Fruit fly (Drosophila melanogaster): ENCODE data around the gene CG34124.

CG34124 gene

dm6 chr2L:4955094-4955823 lies 3.0 kb upstream of the CG34124 start, which contains the start of the genes Jon25Bi and Marcal1:
Gene Jon25Bi, minus strand, starts transcription at chr2L:4955144.
Gene Marcal1, plus strand, starts transcription at chr2L:4955509.
- no peak for TF ChIP-seq CG31365 (tag; optimal IDR thresholded peaks at IDR 0.05)
- peak; percentile 61 for TF ChIP-seq Dp (GFP tag; optimal IDR thresholded peaks at IDR 0.05)
- TF ChIP-seq chinmo (GFP tag; IDR thresholded peaks at IDR 0.05; ENCODE audit: partially characterized antibody): 0 out of 4 replicates have a peak, but pooled peaks have one; percentile 35
- TF ChIP-seq kah (GFP tag; optimal IDR thresholded peaks at IDR 0.05): peak; percentile 50
- no peak for TF ChIP-seq prd (optimal IDR thresholded peaks at IDR 0.05)
- TF ChIP-seq prd (GFP tag; IDR thresholded peaks at IDR 0.05): no peak
- TF ChIP-seq CG17328 (GFP tag; IDR thresholded peaks at IDR 0.05): no peak
- no peak for TF ChIP-seq HmgD (GFP tag; optimal IDR thresholded peaks at IDR 0.05)
- no peak for TF ChIP-seq sna (GFP tag; IDR thresholded peaks at IDR 0.05; ENCODE audit: partially characterized antibody)
- TF ChIP-seq sens (GFP tag): no peak
- TF ChIP-seq CG7745 (tag; optimal IDR thresholded peaks at IDR 0.05): no peak
- no peak for TF ChIP-seq CG8765 (GFP tag; IDR thresholded peaks at IDR 0.05)
- TF ChIP-seq gfzf (GFP tag; optimal IDR thresholded peaks at IDR 0.05): peak; percentile 36
- TF ChIP-seq HHEX (GFP tag; optimal IDR thresholded peaks at IDR 0.05): no peak
- no peak for TF ChIP-seq CG8290 (GFP tag; optimal IDR thresholded peaks at IDR 0.05)
- no peak for TF ChIP-seq CG8290 (tag; optimal IDR thresholded peaks at IDR 0.05)
- peak; percentile 34 for TF ChIP-seq CTCF (GFP tag; optimal IDR thresholded peaks at IDR 0.05)
- no peak for TF ChIP-seq CG14965 (GFP tag; optimal IDR thresholded peaks at IDR 0.05; ENCODE audit: borderline replicate concordance)
- TF ChIP-seq ato (GFP tag; IDR thresholded peaks at IDR 0.05; ENCODE audit: partially characterized antibody): no peak
- no peak for TF ChIP-seq zen (tag; optimal IDR thresholded peaks at IDR 0.05)
- no peak for TF ChIP-seq CG12299 (tag; optimal IDR thresholded peaks at IDR 0.05)
- TF ChIP-seq MBD-R2 (GFP tag; IDR thresholded peaks at IDR 0.05): peak; percentile 80
- TF ChIP-seq eve (GFP tag; optimal IDR thresholded peaks at IDR 0.05): no peak
- TF ChIP-seq scrt (GFP tag; optimal IDR thresholded peaks at IDR 0.05): peak; percentile 75
- TF ChIP-seq kay (GFP tag; optimal IDR thresholded peaks at IDR 0.05): no peak
- TF ChIP-seq klu (GFP tag; IDR thresholded peaks at IDR 0.05): no peak
- no peak for TF ChIP-seq CG15269 (tag; optimal IDR thresholded peaks at IDR 0.05)
- TF ChIP-seq CG17802 (tag; optimal IDR thresholded peaks at IDR 0.05): no peak
- no peak for TF ChIP-seq CG3163 (GFP tag; optimal IDR thresholded peaks at IDR 0.05)
- TF ChIP-seq CHES-1-like (GFP tag; optimal IDR thresholded peaks at IDR 0.05): no peak
- TF ChIP-seq Lpt (GFP tag; optimal IDR thresholded peaks at IDR 0.05): no peak
- no peak for TF ChIP-seq Sry-β (GFP tag; optimal IDR thresholded peaks at IDR 0.05)
- TF ChIP-seq CG3995 (GFP tag; optimal IDR thresholded peaks at IDR 0.05): no peak
- no peak for TF ChIP-seq pita (GFP tag; optimal IDR thresholded peaks at IDR 0.05)
- TF ChIP-seq bbx (GFP tag; IDR thresholded peaks at IDR 0.05; ENCODE audit: partially characterized antibody): no peak
- peak; percentile 4 for TF ChIP-seq YL-1 (GFP tag; optimal IDR thresholded peaks at IDR 0.05)
- no peak for TF ChIP-seq Dbx (GFP tag; IDR thresholded peaks at IDR 0.05)
- TF ChIP-seq tna (GFP tag; IDR thresholded peaks at IDR 0.05; ENCODE audit: partially characterized antibody): no peak
- no peak for TF ChIP-seq Hey (tag; optimal IDR thresholded peaks at IDR 0.05)
- no peak for TF ChIP-seq dan (GFP tag; IDR thresholded peaks at IDR 0.05)
- no peak for TF ChIP-seq da (GFP tag; optimal IDR thresholded peaks at IDR 0.05)
- peak; percentile 29; the same call in 1 of the 2 replicates for TF ChIP-seq Bgb (GFP tag; IDR thresholded peaks at IDR 0.05; ENCODE audit: partially characterized antibody)
- TF ChIP-seq exex (tag; optimal IDR thresholded peaks at IDR 0.05): peak; percentile 71
- TF ChIP-seq cwo (GFP tag; optimal IDR thresholded peaks at IDR 0.05): no peak
- TF ChIP-seq gcm2 (GFP tag; optimal IDR thresholded peaks at IDR 0.05): no peak
- TF ChIP-seq CG34224 (GFP tag; IDR thresholded peaks at IDR 0.05; ENCODE audit: partially characterized antibody): 0 out of 3 replicates have a peak, but pooled peaks have one; percentile 26
- TF ChIP-seq amos (GFP tag; IDR thresholded peaks at IDR 0.05; ENCODE audit: partially characterized antibody): peak; percentile 50; the same call in 1 of the 2 replicates
- TF ChIP-seq vvl (GFP tag; IDR thresholded peaks at IDR 0.05): no peak
- TF ChIP-seq CG1832 (GFP tag; optimal IDR thresholded peaks at IDR 0.05): no peak
- TF ChIP-seq bigmax (GFP tag; optimal IDR thresholded peaks at IDR 0.05): no peak

All from whole organism, embryonic.